Fruit fly (Drosophila melanogaster) whole organism, embryonic: Measurements from ENCODE around the gene Tps1.
A peak's percentile ranks its signal among the peaks of the same experiment; 100 is the strongest.

Experiments
- Antp ChIP-seq: fragments of 200-800 bp; sonication (Bioruptor generic); optimal IDR thresholded peaks from 3 replicates; lab custom pipeline; 2016; ENCODE audit warnings: missing biosample characterization, missing genetic modification characterization
- Atf6 ChIP-seq: fragments of 200-800 bp; sonication (Bioruptor generic); IDR thresholded peaks from 2 replicates; pipeline ENCODE4 v1.3.6; 2022; ENCODE audit warnings: missing biosample characterization, missing genetic modification characterization
- BEAF-32 ChIP-seq: fragments of 200-800 bp; sonication (Bioruptor generic); optimal IDR thresholded peaks from 3 replicates; lab custom pipeline; 2017; ENCODE audit warnings: missing biosample characterization, missing genetic modification characterization, mild to moderate bottlenecking, moderate library complexity, missing genetic modification reagents
- Bteb2 ChIP-seq: fragments of 200-800 bp; sonication (Bioruptor generic); optimal IDR thresholded peaks from 2 replicates; lab custom pipeline; 2016; ENCODE audit warnings: missing biosample characterization, missing genetic modification characterization
- CG11456 ChIP-seq: fragments of 200-800 bp; sonication (Bioruptor generic); IDR thresholded peaks from 3 replicates; pipeline ENCODE4 v1.3.6; 2022; ENCODE audit warnings: missing biosample characterization, missing genetic modification characterization
- CG13123 ChIP-seq: fragments of 200-800 bp; sonication (Bioruptor generic); optimal IDR thresholded peaks from 2 replicates; lab custom pipeline; 2016; ENCODE audit warnings: missing biosample characterization, missing genetic modification characterization
- CG13287 ChIP-seq: fragments of 200-800 bp; sonication (Bioruptor generic); IDR thresholded peaks from 2 replicates; pipeline ENCODE4 v1.3.6; 2022; ENCODE audit warnings: missing biosample characterization, missing genetic modification characterization; ENCODE audit not compliant: partially characterized antibody
- CG15011 ChIP-seq: fragments of 200-800 bp; sonication (Bioruptor generic); optimal IDR thresholded peaks from 3 replicates; lab custom pipeline; 2018; ENCODE audit warnings: missing biosample characterization, mild to moderate bottlenecking, missing genetic modification characterization
- CG15696 ChIP-seq: fragments of 200-800 bp; sonication (Bioruptor generic); optimal IDR thresholded peaks from 2 replicates; lab custom pipeline; 2019; ENCODE audit warnings: missing biosample characterization, mild to moderate bottlenecking, missing genetic modification characterization, moderate library complexity
- CG17361 ChIP-seq: fragments of 200-800 bp; sonication (Bioruptor generic); IDR thresholded peaks from 3 replicates; pipeline ENCODE4 v1.3.6; 2022; ENCODE audit warnings: missing biosample characterization, missing genetic modification characterization
- CG17912 ChIP-seq: fragments of 200-800 bp; sonication (Bioruptor generic); optimal IDR thresholded peaks from 2 replicates; lab custom pipeline; 2018; ENCODE audit warnings: missing biosample characterization, mild to moderate bottlenecking, missing genetic modification characterization
- CG2199 ChIP-seq: fragments of 200-800 bp; sonication (Bioruptor generic); IDR thresholded peaks from 3 replicates; pipeline ENCODE4 v1.3.6; 2022; ENCODE audit warnings: missing biosample characterization, missing genetic modification characterization
- CG2202 ChIP-seq: fragments of 200-800 bp; sonication (Bioruptor generic); optimal IDR thresholded peaks from 2 replicates; lab custom pipeline; 2018; ENCODE audit warnings: missing biosample characterization, mild to moderate bottlenecking, missing genetic modification characterization
- CG2875 ChIP-seq: fragments of 200-800 bp; sonication (Bioruptor generic); optimal IDR thresholded peaks from 2 replicates; lab custom pipeline; 2017; ENCODE audit warnings: missing biosample characterization, mild to moderate bottlenecking, missing genetic modification characterization, missing genetic modification reagents
- CG31224 ChIP-seq: fragments of 200-800 bp; sonication (Bioruptor generic); IDR thresholded peaks from 2 replicates; pipeline ENCODE4 v1.3.6; 2022; ENCODE audit warnings: missing biosample characterization, missing genetic modification characterization
- CG32767 ChIP-seq: fragments of 200-800 bp; sonication (Bioruptor generic); IDR thresholded peaks from 2 replicates; pipeline ENCODE4 v1.3.6; 2022; ENCODE audit warnings: missing biosample characterization, missing genetic modification characterization
- CG7556 ChIP-seq: fragments of 200-800 bp; sonication (Bioruptor generic); optimal IDR thresholded peaks from 2 replicates; lab custom pipeline; 2017; ENCODE audit warnings: missing biosample characterization, mild to moderate bottlenecking, missing genetic modification characterization
- CG7987 ChIP-seq: fragments of 200-800 bp; sonication (Bioruptor generic); optimal IDR thresholded peaks from 2 replicates; lab custom pipeline; 2018; ENCODE audit warnings: missing biosample characterization, mild to moderate bottlenecking, missing genetic modification characterization, moderate library complexity
- CG8924 ChIP-seq: fragments of 200-800 bp; optimal IDR thresholded peaks from 3 replicates; lab custom pipeline; 2019; ENCODE audit warnings: missing biosample characterization, mild to moderate bottlenecking, missing genetic modification characterization, moderate library complexity
- CG9609 ChIP-seq: fragments of 200-800 bp; sonication (Bioruptor generic); optimal IDR thresholded peaks from 3 replicates; lab custom pipeline; 2016; ENCODE audit warnings: missing biosample characterization, missing genetic modification characterization
- CG9932 ChIP-seq: fragments of 200-800 bp; sonication (Bioruptor generic); IDR thresholded peaks from 2 replicates; pipeline ENCODE4 v1.3.6; 2022; ENCODE audit warnings: missing biosample characterization, missing genetic modification characterization
- CTCF ChIP-seq: fragments of 200-800 bp; sonication (Bioruptor generic); optimal IDR thresholded peaks from 2 replicates; lab custom pipeline; 2017; ENCODE audit warnings: missing biosample characterization, mild to moderate bottlenecking, missing genetic modification characterization, moderate library complexity
- Ets65A ChIP-seq: fragments of 200-800 bp; sonication (Bioruptor generic); peaks from one replicate; lab custom pipeline; 2016; ENCODE audit warnings: missing biosample characterization, missing genetic modification characterization
- H2.0 ChIP-seq: fragments of 200-800 bp; sonication (Bioruptor generic); IDR thresholded peaks from 2 replicates; pipeline ENCODE4 v1.3.6; 2022; ENCODE audit warnings: missing biosample characterization, missing genetic modification characterization
- Hr78 ChIP-seq, 2 experiments: fragments of 200-800 bp in 1 of 2; fragments of >200 bp in 1 of 2; sonication (Bioruptor generic) in 1 of 2; optimal IDR thresholded peaks; 2 replicates each; lab custom pipeline; 2017 to 2019; ENCODE audit warnings: missing biosample characterization in 2 of 2, missing genetic modification characterization in 2 of 2, mild to moderate bottlenecking in 1 of 2, moderate library complexity in 1 of 2
- MTF-1 ChIP-seq: fragments of 200-800 bp; sonication (Bioruptor generic); optimal IDR thresholded peaks from 2 replicates; lab custom pipeline; 2018; ENCODE audit warnings: missing biosample characterization, mild to moderate bottlenecking, missing genetic modification characterization, borderline replicate concordance
- Nf-YC ChIP-seq: fragments of 200-800 bp; optimal IDR thresholded peaks from 3 replicates; lab custom pipeline; 2019; ENCODE audit warnings: missing biosample characterization, mild to moderate bottlenecking, missing genetic modification characterization, moderate library complexity
- Opbp ChIP-seq: fragments of 200-800 bp; sonication (Bioruptor generic); IDR thresholded peaks from 3 replicates; pipeline ENCODE4 v1.3.6; 2022; ENCODE audit warnings: missing biosample characterization, missing genetic modification characterization; ENCODE audit not compliant: partially characterized antibody
- Optix ChIP-seq: fragments of 200-800 bp; sonication (Bioruptor generic); IDR thresholded peaks from 3 replicates; pipeline ENCODE4 v1.3.6; 2022; ENCODE audit warnings: missing biosample characterization, missing genetic modification characterization
- abd-A ChIP-seq: fragments of 200-800 bp; sonication (Bioruptor generic); optimal IDR thresholded peaks from 3 replicates; lab custom pipeline; 2019; ENCODE audit warnings: missing biosample characterization, mild to moderate bottlenecking, missing genetic modification characterization, moderate library complexity
- al ChIP-seq: fragments of 200-800 bp; sonication (Bioruptor generic); IDR thresholded peaks from 2 replicates; pipeline ENCODE4 v1.3.6; 2022; ENCODE audit warnings: missing biosample characterization, missing genetic modification characterization
- ap ChIP-seq: fragments of 200-800 bp; sonication (Bioruptor generic); IDR thresholded peaks from 2 replicates; pipeline ENCODE4 v1.3.6; 2022; ENCODE audit warnings: missing biosample characterization, missing genetic modification characterization
- bowl ChIP-seq: fragments of 200-800 bp; sonication (Bioruptor generic); IDR thresholded peaks from 2 replicates; pipeline ENCODE4 v1.3.6; 2022; ENCODE audit warnings: missing biosample characterization, missing genetic modification characterization
- chif ChIP-seq, 2 experiments: fragments of 200-800 bp; sonication (Bioruptor generic); optimal IDR thresholded peaks; 3 replicates each; lab custom pipeline; 2016; ENCODE audit warnings: missing biosample characterization in 2 of 2, missing genetic modification characterization in 2 of 2
- chm ChIP-seq: fragments of 200-800 bp; sonication (Bioruptor generic); IDR thresholded peaks from 2 replicates; pipeline ENCODE4 v1.3.6; 2022; ENCODE audit warnings: missing biosample characterization, missing genetic modification characterization
- chn ChIP-seq: fragments of 200-800 bp; sonication (Bioruptor generic); optimal IDR thresholded peaks from 2 replicates; lab custom pipeline; 2016; ENCODE audit warnings: missing biosample characterization, missing genetic modification characterization
- corto ChIP-seq: fragments of 200-800 bp; sonication (Bioruptor generic); optimal IDR thresholded peaks from 2 replicates; lab custom pipeline; 2016; ENCODE audit warnings: missing biosample characterization, mild to moderate bottlenecking, missing genetic modification characterization, moderate library complexity
- cwo ChIP-seq: fragments of 200-800 bp; sonication (Bioruptor generic); optimal IDR thresholded peaks from 3 replicates; lab custom pipeline; 2017; ENCODE audit warnings: missing biosample characterization, missing genetic modification characterization, mild to moderate bottlenecking, moderate library complexity, missing genetic modification reagents
- da ChIP-seq: fragments of 200-800 bp; sonication (Bioruptor generic); optimal IDR thresholded peaks from 2 replicates; lab custom pipeline; 2016; ENCODE audit warnings: missing biosample characterization, missing genetic modification characterization
- dmrt99B ChIP-seq: fragments of 200-800 bp; sonication (Bioruptor generic); optimal IDR thresholded peaks from 2 replicates; lab custom pipeline; 2018; ENCODE audit warnings: missing biosample characterization, mild to moderate bottlenecking, missing genetic modification characterization, moderate library complexity
- fd102C ChIP-seq: fragments of 200-800 bp; sonication (Bioruptor generic); optimal IDR thresholded peaks from 2 replicates; lab custom pipeline; 2018; ENCODE audit warnings: missing biosample characterization, mild to moderate bottlenecking, missing genetic modification characterization, moderate library complexity
- gcm2 ChIP-seq: fragments of 200-800 bp; sonication (Bioruptor generic); optimal IDR thresholded peaks from 2 replicates; lab custom pipeline; 2016; ENCODE audit warnings: missing biosample characterization, missing genetic modification characterization
- grau ChIP-seq: fragments of 200-800 bp; optimal IDR thresholded peaks from 3 replicates; lab custom pipeline; 2019; ENCODE audit warnings: missing biosample characterization, mild to moderate bottlenecking, missing genetic modification characterization, moderate library complexity
- gsb ChIP-seq: fragments of 200-800 bp; sonication (Bioruptor generic); IDR thresholded peaks from 2 replicates; pipeline ENCODE4 v1.3.6; 2022; ENCODE audit warnings: missing biosample characterization, missing genetic modification characterization
- maf-S ChIP-seq: fragments of 200-800 bp; sonication (Bioruptor generic); optimal IDR thresholded peaks from 2 replicates; lab custom pipeline; 2016; ENCODE audit warnings: missing biosample characterization, missing genetic modification characterization
- nmo ChIP-seq: fragments of 200-800 bp; sonication (Bioruptor generic); optimal IDR thresholded peaks from 2 replicates; lab custom pipeline; 2018; ENCODE audit warnings: missing biosample characterization, mild to moderate bottlenecking, missing genetic modification characterization, moderate library complexity
- nom ChIP-seq: fragments of 200-800 bp; sonication (Bioruptor generic); optimal IDR thresholded peaks from 2 replicates; lab custom pipeline; 2017; ENCODE audit warnings: missing biosample characterization, missing genetic modification characterization, mild to moderate bottlenecking, moderate library complexity, missing genetic modification reagents
- sim ChIP-seq: fragments of 200-800 bp; sonication (Bioruptor generic); IDR thresholded peaks from 2 replicates; pipeline ENCODE4 v1.3.6; 2022; ENCODE audit warnings: missing biosample characterization, missing genetic modification characterization
- sna ChIP-seq: fragments of 200-800 bp; sonication (Bioruptor generic); IDR thresholded peaks from 2 replicates; pipeline ENCODE4 v1.3.6; 2022; ENCODE audit warnings: missing biosample characterization, missing genetic modification characterization; ENCODE audit not compliant: partially characterized antibody
- sob ChIP-seq: fragments of 200-800 bp; sonication (Bioruptor generic); IDR thresholded peaks from 2 replicates; pipeline ENCODE4 v1.3.6; 2022; ENCODE audit warnings: missing biosample characterization, missing genetic modification characterization
- tup ChIP-seq: fragments of 200-800 bp; sonication (Bioruptor generic); optimal IDR thresholded peaks from 2 replicates; lab custom pipeline; 2016; ENCODE audit warnings: missing biosample characterization, mild to moderate bottlenecking, missing genetic modification characterization, moderate library complexity

Gene Tps1

DNA sequence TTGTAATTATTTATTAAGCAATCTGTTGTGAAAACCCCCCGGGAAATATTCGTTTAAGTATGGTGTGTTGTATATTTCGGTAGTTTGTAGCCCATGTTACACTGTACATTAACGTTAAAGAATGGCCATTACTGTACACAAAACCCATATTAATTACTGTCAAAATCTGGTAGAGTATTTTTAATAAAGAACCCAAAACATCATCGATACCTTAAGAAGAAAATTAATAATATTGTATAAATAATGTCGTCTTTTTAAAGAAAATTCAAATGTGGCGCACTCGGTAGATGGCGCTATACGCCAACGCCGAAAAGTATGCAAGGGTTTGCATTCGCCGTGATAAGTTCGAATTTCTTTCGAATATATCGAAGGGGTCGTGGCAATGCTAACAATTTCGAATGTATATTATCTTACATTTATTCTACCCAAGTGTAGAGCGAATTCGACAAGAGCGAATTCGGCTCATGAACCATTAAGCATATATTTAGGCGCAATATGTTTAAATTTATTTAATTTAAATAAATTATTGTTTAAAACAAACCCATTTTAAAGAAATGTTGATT lies 42.5 kb upstream of the Tps1 start (continued):
- TF ChIP-seq sna (GFP tag; lab: Robert Waterston, UW) (no peak), cwo (GFP tag; lab: Kevin White, UChicago) (no peak), chm (GFP tag; lab: Robert Waterston, UW) (no peak), CG7556 (GFP tag; lab: Kevin White, UChicago) (no peak), Opbp (GFP tag; lab: Robert Waterston, UW) (peak; percentile 47; the same call in 1 of the 3 replicates), Hr78 (GFP tag; optimal IDR thresholded peaks at IDR 0.05; lab: Kevin White, UChicago) (no peak), CTCF (GFP tag; lab: Kevin White, UChicago) (peak; percentile 98), chif (GFP tag; optimal IDR thresholded peaks at IDR 0.05; lab: Kevin White, UChicago) (no peak), abd-A (tag; lab: Kevin White, UChicago) (peak; percentile 17), bowl (no peak), CG2202 (tag; lab: Kevin White, UChicago) (no peak), nom (GFP tag; lab: Kevin White, UChicago) (no peak), CG7987 (GFP tag; lab: Kevin White, UChicago) (peak; percentile 42), Ets65A (GFP tag; lab: Kevin White, UChicago) (no peak), CG13123 (GFP tag; lab: Kevin White, UChicago) (no peak), Bteb2 (GFP tag; lab: Kevin White, UChicago) (no peak), maf-S (no peak), CG9932 (GFP tag; lab: Robert Waterston, UW) (no peak), grau (tag; lab: Kevin White, UChicago) (peak; percentile 15), MTF-1 (no peak), ap (GFP tag; lab: Robert Waterston, UW) (no peak), al (GFP tag; lab: Robert Waterston, UW) (no peak), CG32767 (no peak), CG17361 (GFP tag; lab: Robert Waterston, UW) (0 out of 3 replicates have a peak, but pooled peaks have one; percentile 26), BEAF-32 (GFP tag; lab: Kevin White, UChicago) (peak; percentile 51), tup (GFP tag; lab: Kevin White, UChicago) (no peak), fd102C (GFP tag; lab: Kevin White, UChicago) (peak; percentile 47), CG15696 (peak; percentile 32), sob (GFP tag; lab: Robert Waterston, UW) (no peak), CG9609 (GFP tag; lab: Kevin White, UChicago) (no peak), H2.0 (GFP tag; lab: Robert Waterston, UW) (no peak), CG31224 (GFP tag; lab: Robert Waterston, UW) (no peak), gcm2 (GFP tag; lab: Kevin White, UChicago) (no peak), sim (GFP tag; lab: Robert Waterston, UW) (no peak), CG11456 (no peak), da (GFP tag; lab: Kevin White, UChicago) (no peak), Antp (GFP tag; lab: Kevin White, UChicago) (no peak), CG8924 (peak; percentile 8), CG15011 (GFP tag; lab: Kevin White, UChicago) (no peak), Atf6 (GFP tag; lab: Robert Waterston, UW) (no peak), nmo (GFP tag; lab: Kevin White, UChicago) (no peak), dmrt99B (no peak), chn (GFP tag; lab: Kevin White, UChicago) (no peak), CG13287 (GFP tag; lab: Robert Waterston, UW) (no peak; the same call in 1 of the 2 replicates), CG2199 (no peak), gsb (GFP tag; lab: Robert Waterston, UW) (no peak), CG2875 (no peak), Optix (GFP tag; lab: Robert Waterston, UW) (no peak), CG17912 (no peak), corto (GFP tag; lab: Kevin White, UChicago) (no peak), Nf-YC (tag; lab: Kevin White, UChicago) (peak; percentile 9)
